Fruit fly (Drosophila melanogaster) S2 (cell line): ENCODE results near the gene CG6230.

Experiments used
- CG8478 ChIP-seq: fragments of >200 bp; optimal IDR thresholded peaks from 2 replicates; lab custom pipeline; 2018
- CTCF ChIP-seq, 2 experiments: fragments of >200 bp; optimal IDR thresholded peaks; 2 replicates each; lab custom pipeline; 2018

dm6 chr2L:11123499-11123898 is 3.4 kb upstream of the CG6230 start, which contains the start of the genes Csl4 and Nup160:
- TF ChIP-seq CTCF (optimal IDR thresholded peaks at IDR 0.05; lab: Kevin White, UChicago) = no peak
- no peak for TF ChIP-seq CG8478
